Fruit fly (Drosophila melanogaster): ENCODE results near the gene ssp3.

DNA sequence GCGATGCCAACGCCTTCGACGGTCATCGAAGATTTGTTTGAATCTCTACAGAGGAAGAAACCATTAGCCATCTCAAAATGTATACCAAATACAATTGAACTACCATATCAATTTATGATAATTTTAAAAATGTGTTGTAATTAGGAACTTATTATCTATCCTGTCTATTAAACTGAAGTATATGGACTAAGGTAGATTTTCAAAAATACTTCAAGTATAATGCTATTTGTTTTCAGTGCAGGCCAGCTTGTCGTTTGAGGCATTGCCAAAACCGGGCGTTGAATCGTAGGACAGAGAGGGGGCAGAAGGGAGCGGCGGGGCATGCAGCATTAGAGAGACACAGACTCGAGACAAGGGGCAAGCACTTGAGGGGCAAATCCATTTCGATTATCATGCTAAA lies 36.3 kb downstream of the ssp3 start:
- TF ChIP-seq psq (optimal IDR thresholded peaks at IDR 0.05) = no peak
- no peak for TF ChIP-seq EcR (GFP tag; optimal IDR thresholded peaks at IDR 0.05)

All from whole organism.